Fruit fly (Drosophila melanogaster) whole organism, embryonic: Measurements from ENCODE around the gene Myo28B1.

Experiments
- Asciz ChIP-seq: fragments of 200-800 bp; sonication (Bioruptor generic); optimal IDR thresholded peaks from 2 replicates; lab custom pipeline; 2017; ENCODE audit warnings: missing biosample characterization, mild to moderate bottlenecking, missing genetic modification characterization, missing genetic modification reagents
- Awh ChIP-seq: fragments of 200-800 bp; sonication (Bioruptor generic); IDR thresholded peaks from 2 replicates; pipeline ENCODE4, ENCODE4 v1.3.6; 2022; ENCODE audit warnings: missing biosample characterization, missing genetic modification characterization
- Bdp1 ChIP-seq: fragments of 200-800 bp; sonication (Bioruptor generic); optimal IDR thresholded peaks from 3 replicates; lab custom pipeline; 2016; ENCODE audit warnings: missing biosample characterization, missing genetic modification characterization
- CG11093 ChIP-seq: fragments of 200-800 bp; sonication (Bioruptor generic); IDR thresholded peaks from 3 replicates; pipeline ENCODE4 v1.3.6; 2022; ENCODE audit warnings: missing biosample characterization, missing genetic modification characterization
- CG11456 ChIP-seq: fragments of 200-800 bp; sonication (Bioruptor generic); IDR thresholded peaks from 3 replicates; pipeline ENCODE4 v1.3.6; 2022; ENCODE audit warnings: missing biosample characterization, missing genetic modification characterization
- CG11723 ChIP-seq: fragments of 200-800 bp; sonication (Bioruptor generic); optimal IDR thresholded peaks from 2 replicates; lab custom pipeline; 2017; ENCODE audit warnings: missing biosample characterization, mild to moderate bottlenecking, missing genetic modification characterization
- CG12942 ChIP-seq: fragments of 200-800 bp; sonication (Bioruptor generic); optimal IDR thresholded peaks from 3 replicates; lab custom pipeline; 2016; ENCODE audit warnings: missing biosample characterization, missing genetic modification characterization
- CG14050 ChIP-seq: fragments of 200-800 bp; sonication (Bioruptor generic); IDR thresholded peaks from 3 replicates; pipeline ENCODE4 v1.3.6; 2022; ENCODE audit warnings: missing biosample characterization, missing genetic modification characterization
- CG15073 ChIP-seq: fragments of 200-800 bp; sonication (Bioruptor generic); optimal IDR thresholded peaks from 2 replicates; lab custom pipeline; 2016; ENCODE audit warnings: missing biosample characterization, missing genetic modification characterization
- CG15269 ChIP-seq: fragments of 200-800 bp; sonication (Bioruptor generic); optimal IDR thresholded peaks from 2 replicates; lab custom pipeline; 2018; ENCODE audit warnings: missing biosample characterization, mild to moderate bottlenecking, missing genetic modification characterization, moderate library complexity
- CG16813 ChIP-seq: fragments of 200-800 bp; sonication (Bioruptor generic); IDR thresholded peaks from 3 replicates; pipeline ENCODE4 v1.3.6; 2022; ENCODE audit warnings: missing biosample characterization, missing genetic modification characterization; ENCODE audit not compliant: partially characterized antibody
- CG16815 ChIP-seq: fragments of 200-800 bp; sonication (Bioruptor generic); optimal IDR thresholded peaks from 3 replicates; lab custom pipeline; 2017; ENCODE audit warnings: missing biosample characterization, mild to moderate bottlenecking, missing genetic modification characterization
- CG1832 ChIP-seq: fragments of 200-800 bp; sonication (Bioruptor generic); optimal IDR thresholded peaks from 2 replicates; lab custom pipeline; 2017; ENCODE audit warnings: missing biosample characterization, mild to moderate bottlenecking, missing genetic modification characterization, inconsistent platforms
- CG2889 ChIP-seq: fragments of 200-800 bp; sonication (Bioruptor generic); IDR thresholded peaks from 3 replicates; pipeline ENCODE4 v1.3.6; 2022; ENCODE audit warnings: missing biosample characterization, missing genetic modification characterization
- CG32767 ChIP-seq: fragments of 200-800 bp; sonication (Bioruptor generic); IDR thresholded peaks from 2 replicates; pipeline ENCODE4 v1.3.6; 2022; ENCODE audit warnings: missing biosample characterization, missing genetic modification characterization
- CG7372 ChIP-seq: fragments of 200-800 bp; sonication (Bioruptor generic); IDR thresholded peaks from 2 replicates; pipeline ENCODE4 v1.3.6; 2022; ENCODE audit warnings: missing biosample characterization, missing genetic modification characterization
- Dbx ChIP-seq: fragments of 200-800 bp; sonication (Bioruptor generic); IDR thresholded peaks from 3 replicates; pipeline ENCODE4 v1.3.6; 2022; ENCODE audit warnings: missing biosample characterization, missing genetic modification characterization
- ERR ChIP-seq: fragments of 200-800 bp; sonication (Bioruptor generic); optimal IDR thresholded peaks from 2 replicates; lab custom pipeline; 2016; ENCODE audit warnings: missing biosample characterization, missing genetic modification characterization
- Fer3 ChIP-seq: fragments of 200-800 bp; sonication (Bioruptor generic); optimal IDR thresholded peaks from 2 replicates; lab custom pipeline; 2018; ENCODE audit warnings: missing biosample characterization, mild to moderate bottlenecking, missing genetic modification characterization, moderate library complexity
- GATAe ChIP-seq: fragments of 200-800 bp; sonication (Bioruptor generic); conservative IDR thresholded peaks from 2 replicates; pipeline ENCODE4 v1.3.6; 2022; ENCODE audit warnings: missing biosample characterization, missing genetic modification characterization
- H2.0 ChIP-seq: fragments of 200-800 bp; sonication (Bioruptor generic); IDR thresholded peaks from 2 replicates; pipeline ENCODE4 v1.3.6; 2022; ENCODE audit warnings: missing biosample characterization, missing genetic modification characterization
- Hmr ChIP-seq: fragments of 200-800 bp; sonication (Bioruptor generic); optimal IDR thresholded peaks from 3 replicates; lab custom pipeline; 2017; ENCODE audit warnings: mild to moderate bottlenecking, missing biosample characterization, missing genetic modification reagents, missing genetic modification characterization
- Lpt ChIP-seq: fragments of >200 bp; optimal IDR thresholded peaks from 2 replicates; lab custom pipeline; 2018; ENCODE audit warnings: missing biosample characterization, missing genetic modification characterization
- MESR4 ChIP-seq: fragments of 200-800 bp; sonication (Bioruptor generic); optimal IDR thresholded peaks from 2 replicates; lab custom pipeline; 2018; ENCODE audit warnings: missing biosample characterization, mild to moderate bottlenecking, missing genetic modification characterization, moderate library complexity
- Max ChIP-seq: fragments of 200-800 bp; sonication (Bioruptor generic); optimal IDR thresholded peaks from 2 replicates; lab custom pipeline; 2016; ENCODE audit warnings: missing biosample characterization, mild to moderate bottlenecking, missing genetic modification characterization
- NC2α ChIP-seq: fragments of 200-800 bp; sonication (Bioruptor generic); optimal IDR thresholded peaks from 2 replicates; lab custom pipeline; 2016; ENCODE audit warnings: missing biosample characterization, missing genetic modification characterization
- NfI ChIP-seq: fragments of 200-800 bp; sonication (Bioruptor generic); optimal IDR thresholded peaks from 3 replicates; lab custom pipeline; 2018; ENCODE audit warnings: missing biosample characterization, mild to moderate bottlenecking, missing genetic modification characterization, moderate library complexity
- Oli ChIP-seq: fragments of 200-800 bp; sonication (Bioruptor generic); optimal IDR thresholded peaks from 2 replicates; lab custom pipeline; 2018; ENCODE audit warnings: missing biosample characterization, mild to moderate bottlenecking, missing genetic modification characterization, moderate library complexity
- Rfx ChIP-seq: fragments of 200-800 bp; sonication (Bioruptor generic); IDR thresholded peaks from 2 replicates; pipeline ENCODE4 v1.3.6; 2022; ENCODE audit warnings: missing biosample characterization, missing genetic modification characterization
- Sox102F ChIP-seq: fragments of 200-800 bp; sonication (Bioruptor generic); optimal IDR thresholded peaks from 2 replicates; lab custom pipeline; 2018; ENCODE audit warnings: missing biosample characterization, mild to moderate bottlenecking, missing genetic modification characterization, moderate library complexity
- Vsx1 ChIP-seq: fragments of 200-800 bp; sonication (Bioruptor generic); optimal IDR thresholded peaks from 2 replicates; lab custom pipeline; 2017; ENCODE audit warnings: missing biosample characterization, mild to moderate bottlenecking, missing genetic modification characterization, missing genetic modification reagents
- bcd ChIP-seq: fragments of 200-800 bp; sonication (Bioruptor generic); optimal IDR thresholded peaks from 2 replicates; lab custom pipeline; 2017; ENCODE audit warnings: missing biosample characterization, mild to moderate bottlenecking, missing genetic modification characterization
- ems ChIP-seq: fragments of 200-800 bp; sonication (Bioruptor generic); optimal IDR thresholded peaks from 3 replicates; lab custom pipeline; 2016; ENCODE audit warnings: missing biosample characterization, missing genetic modification characterization
- grau ChIP-seq: fragments of 200-800 bp; optimal IDR thresholded peaks from 3 replicates; lab custom pipeline; 2019; ENCODE audit warnings: missing biosample characterization, mild to moderate bottlenecking, missing genetic modification characterization, moderate library complexity
- gsb ChIP-seq: fragments of 200-800 bp; sonication (Bioruptor generic); IDR thresholded peaks from 2 replicates; pipeline ENCODE4 v1.3.6; 2022; ENCODE audit warnings: missing biosample characterization, missing genetic modification characterization
- jing ChIP-seq: fragments of 200-800 bp; sonication (Bioruptor generic); optimal IDR thresholded peaks from 2 replicates; lab custom pipeline; 2018; ENCODE audit warnings: missing biosample characterization, mild to moderate bottlenecking, missing genetic modification characterization
- jumu ChIP-seq: fragments of 200-800 bp; sonication (Bioruptor generic); optimal IDR thresholded peaks from 3 replicates; lab custom pipeline; 2016; ENCODE audit warnings: missing biosample characterization, missing genetic modification characterization
- ken ChIP-seq: fragments of 200-800 bp; sonication (Bioruptor generic); IDR thresholded peaks from 3 replicates; pipeline ENCODE4 v1.3.6; 2022; ENCODE audit warnings: missing biosample characterization, missing genetic modification characterization
- lbe ChIP-seq: fragments of 200-800 bp; sonication (Bioruptor generic); optimal IDR thresholded peaks from 2 replicates; lab custom pipeline; 2016; ENCODE audit warnings: missing biosample characterization, mild to moderate bottlenecking, missing genetic modification characterization
- lilli ChIP-seq: fragments of 200-800 bp; sonication (Bioruptor generic); optimal IDR thresholded peaks from 3 replicates; lab custom pipeline; 2016; ENCODE audit warnings: missing biosample characterization, missing genetic modification characterization
- mld ChIP-seq: fragments of 200-800 bp; sonication (Bioruptor generic); IDR thresholded peaks from 3 replicates; pipeline ENCODE4 v1.3.6; 2022; ENCODE audit warnings: missing biosample characterization, missing genetic modification characterization; ENCODE audit not compliant: partially characterized antibody
- nom ChIP-seq: fragments of 200-800 bp; sonication (Bioruptor generic); optimal IDR thresholded peaks from 2 replicates; lab custom pipeline; 2017; ENCODE audit warnings: missing biosample characterization, missing genetic modification characterization, mild to moderate bottlenecking, moderate library complexity, missing genetic modification reagents
- pfk ChIP-seq: fragments of 200-800 bp; sonication (Bioruptor generic); optimal IDR thresholded peaks from 2 replicates; lab custom pipeline; 2018; ENCODE audit warnings: missing biosample characterization, mild to moderate bottlenecking, missing genetic modification characterization, moderate library complexity
- pita ChIP-seq: fragments of 200-800 bp; sonication (Bioruptor generic); optimal IDR thresholded peaks from 2 replicates; lab custom pipeline; 2017; ENCODE audit warnings: missing biosample characterization, mild to moderate bottlenecking, missing genetic modification characterization
- prd ChIP-seq, 3 experiments: fragments of >200 bp in 2 of 3; fragments of 200-800 bp in 1 of 3; sonication (Bioruptor generic) in 1 of 3; optimal IDR thresholded peaks in 2 of 3; IDR thresholded peaks in 1 of 3; 2 replicates in 2 of 3; 3 replicates in 1 of 3; pipeline versions ENCODE4 v1.3.6 to Lab custom; 2017 to 2022; ENCODE audit warnings: missing biosample characterization in 1 of 3, missing genetic modification characterization in 1 of 3
- pum ChIP-seq: fragments of 200-800 bp; sonication (Bioruptor generic); optimal IDR thresholded peaks from 2 replicates; lab custom pipeline; 2016; ENCODE audit warnings: missing biosample characterization, missing genetic modification characterization
- ranshi ChIP-seq: fragments of 200-800 bp; sonication (Bioruptor generic); IDR thresholded peaks from 2 replicates; pipeline ENCODE4 v1.3.6; 2022; ENCODE audit warnings: missing biosample characterization, missing genetic modification characterization
- sr ChIP-seq: fragments of 200-800 bp; sonication (Bioruptor generic); IDR thresholded peaks from 3 replicates; pipeline ENCODE4 v1.3.6; 2022; ENCODE audit warnings: missing biosample characterization, missing genetic modification characterization
- wor ChIP-seq: fragments of 200-800 bp; sonication (Bioruptor generic); IDR thresholded peaks from 2 replicates; pipeline ENCODE4 v1.3.6; 2022; ENCODE audit warnings: missing biosample characterization, missing genetic modification characterization
- z ChIP-seq: fragments of 200-800 bp; sonication (Bioruptor generic); IDR thresholded peaks from 3 replicates; pipeline ENCODE4 v1.3.6; 2022; ENCODE audit warnings: missing biosample characterization, missing genetic modification characterization
- zfh1 ChIP-seq: fragments of 200-800 bp; sonication (Bioruptor generic); IDR thresholded peaks from 3 replicates; pipeline ENCODE4 v1.3.6; 2022; ENCODE audit warnings: missing biosample characterization, missing genetic modification characterization

Gene Myo28B1

dm6 chr2L:7703534-7703933 is 37.7 kb downstream of the Myo28B1 start (continued):
- TF ChIP-seq grau (peak; percentile 57), CG11723 (GFP tag; lab: Kevin White, UChicago) (no peak), MESR4 (no peak), H2.0 (GFP tag; lab: Robert Waterston, UW) (peak; percentile 22; the same call in 1 of the 2 replicates), Sox102F (peak; percentile 25), CG2889 (GFP tag; lab: Robert Waterston, UW) (0 out of 3 replicates have a peak, but pooled peaks have one; percentile 29), Asciz (no peak), ERR (no peak), CG16813 (GFP tag; lab: Robert Waterston, UW) (no peak), z (no peak), CG7372 (no peak), CG15073 (GFP tag; lab: Kevin White, UChicago) (no peak), bcd (peak; percentile 19), jing (no peak), Rfx (GFP tag; lab: Robert Waterston, UW) (peak; percentile 50), CG14050 (GFP tag; lab: Robert Waterston, UW) (no peak), pum (GFP tag; lab: Kevin White, UChicago) (no peak), NfI (peak; percentile 45), CG11456 (GFP tag; lab: Robert Waterston, UW) (no peak), CG15269 (tag; lab: Kevin White, UChicago) (peak; percentile 53), GATAe (GFP tag; lab: Robert Waterston, UW) (no peak), CG1832 (GFP tag; lab: Kevin White, UChicago) (no peak), pita (GFP tag; lab: Kevin White, UChicago) (no peak), CG11093 (no peak), Max (no peak), ems (GFP tag; lab: Kevin White, UChicago) (no peak), lilli (no peak), jumu (GFP tag; lab: Kevin White, UChicago) (no peak), Hmr (GFP tag; lab: Kevin White, UChicago) (peak; percentile 35), lbe (no peak), CG12942 (GFP tag; lab: Kevin White, UChicago) (no peak), Lpt (GFP tag; lab: Kevin White, UChicago) (no peak), Bdp1 (no peak), sr (peak; percentile 60; the same call in 2 of the 3 replicates), ken (no peak), nom (GFP tag; lab: Kevin White, UChicago) (no peak), wor (GFP tag; lab: Robert Waterston, UW) (no peak), NC2α (GFP tag; lab: Kevin White, UChicago) (no peak), zfh1 (GFP tag; lab: Robert Waterston, UW) (0 out of 3 replicates have a peak, but pooled peaks have one; percentile 12), Vsx1 (GFP tag; lab: Kevin White, UChicago) (no peak), Oli (tag; lab: Kevin White, UChicago) (peak; percentile 26), CG16815 (GFP tag; lab: Kevin White, UChicago) (no peak), ranshi (GFP tag; lab: Robert Waterston, UW) (peak; percentile 14; the same call in 1 of the 2 replicates), mld (GFP tag; lab: Robert Waterston, UW) (no peak), prd (optimal IDR thresholded peaks at IDR 0.05; lab: Kevin White, UChicago) (no peak), prd (GFP tag; IDR thresholded peaks at IDR 0.05; lab: Robert Waterston, UW) (peak; percentile 19; the same call in 1 of the 3 replicates), Dbx (peak; percentile 31; the same call in 1 of the 3 replicates), gsb (no peak), Awh (GFP tag; lab: Robert Waterston, UW) (no peak), CG32767 (peak; percentile 45; the same call in 1 of the 2 replicates), pfk (no peak), Fer3 (no peak)
